Worm (Caenorhabditis elegans) whole organism, late embryonic: ENCODE measurements around the gene K04A8.1.
A peak's percentile ranks its signal among the peaks of the same experiment; 100 is the strongest.
"Not testable (repeated sequence)": the region's sequence is repeated elsewhere in the genome, so short reads cannot be mapped to it uniquely, and the experiment has no call there.

ENCODE experiments used
- K02D7.2 ChIP-seq: sonication (generic microtip); optimal IDR thresholded peaks from 2 replicates; lab custom pipeline; 2017; ENCODE audit warnings: mild to moderate bottlenecking, missing genetic modification characterization, missing compliant biosample characterization
- K09A11.1 ChIP-seq: sonication (generic microtip); optimal IDR thresholded peaks from 2 replicates; lab custom pipeline; 2017; ENCODE audit warnings: antibody characterized with exemption, mild to moderate bottlenecking, missing genetic modification characterization, missing compliant biosample characterization; ENCODE audit not compliant: insufficient read depth
- ahr-1 ChIP-seq: sonication (generic microtip); optimal IDR thresholded peaks from 2 replicates; lab custom pipeline; 2016; ENCODE audit warnings: missing genetic modification characterization, missing compliant biosample characterization
- ceh-14 ChIP-seq: sonication (generic microtip); optimal IDR thresholded peaks from 2 replicates; lab custom pipeline; 2016; ENCODE audit warnings: missing genotype, missing genetic modification characterization, missing compliant biosample characterization
- ceh-19 ChIP-seq: fragments of 200-800 bp; sonication (Bioruptor generic); optimal IDR thresholded peaks from 2 replicates; lab custom pipeline; 2018; ENCODE audit warnings: mild to moderate bottlenecking, missing genetic modification characterization, missing compliant biosample characterization
- ceh-22 ChIP-seq: sonication (generic microtip); optimal IDR thresholded peaks from 2 replicates; lab custom pipeline; 2017; ENCODE audit warnings: missing biosample characterization, missing genetic modification characterization
- ceh-24 ChIP-seq: sonication (generic microtip); optimal IDR thresholded peaks from 2 replicates; lab custom pipeline; 2016; ENCODE audit warnings: mild to moderate bottlenecking, missing genetic modification characterization, missing compliant biosample characterization
- ceh-34 ChIP-seq: sonication (generic microtip); optimal IDR thresholded peaks from 2 replicates; lab custom pipeline; 2016; ENCODE audit warnings: mild to moderate bottlenecking, missing genetic modification characterization, missing compliant biosample characterization
- che-1 ChIP-seq: sonication (generic microtip); optimal IDR thresholded peaks from 2 replicates; lab custom pipeline; 2016; ENCODE audit warnings: mild to moderate bottlenecking, missing genetic modification characterization, missing compliant biosample characterization
- dve-1 ChIP-seq: sonication (generic microtip); optimal IDR thresholded peaks from 2 replicates; lab custom pipeline; 2017; ENCODE audit warnings: antibody characterized with exemption, mild to moderate bottlenecking, missing genetic modification characterization, missing compliant biosample characterization
- elt-2 ChIP-seq: sonication (generic microtip); optimal IDR thresholded peaks from 2 replicates; lab custom pipeline; 2016; ENCODE audit warnings: missing genetic modification reagents, missing genetic modification characterization, missing compliant biosample characterization
- ets-4 ChIP-seq: sonication (generic microtip); optimal IDR thresholded peaks from 2 replicates; lab custom pipeline; 2016; ENCODE audit warnings: missing genetic modification characterization, missing compliant biosample characterization
- eyg-1 ChIP-seq: sonication (generic microtip); optimal IDR thresholded peaks from 2 replicates; lab custom pipeline; 2016; ENCODE audit warnings: missing genotype, missing genetic modification characterization, missing compliant biosample characterization
- fkh-6 ChIP-seq: sonication (generic microtip); optimal IDR thresholded peaks from 2 replicates; lab custom pipeline; 2016; ENCODE audit warnings: missing genetic modification characterization, missing compliant biosample characterization
- gmeb-2 ChIP-seq: sonication (generic microtip); optimal IDR thresholded peaks from 2 replicates; lab custom pipeline; 2016; ENCODE audit warnings: missing genetic modification characterization, inconsistent platforms, missing compliant biosample characterization
- hlh-13 ChIP-seq: fragments of 200-800 bp; sonication (Bioruptor generic); optimal IDR thresholded peaks from 2 replicates; lab custom pipeline; 2018; ENCODE audit warnings: mild to moderate bottlenecking, missing genetic modification characterization, missing compliant biosample characterization
- hlh-30 ChIP-seq: sonication (generic microtip); optimal IDR thresholded peaks from 2 replicates; lab custom pipeline; 2017; ENCODE audit warnings: antibody characterized with exemption, missing genetic modification characterization, missing compliant biosample characterization; ENCODE audit not compliant: insufficient read depth
- hlh-8 ChIP-seq: sonication (generic microtip); optimal IDR thresholded peaks from 2 replicates; lab custom pipeline; 2016; ENCODE audit warnings: missing genotype, missing genetic modification characterization, missing compliant biosample characterization
- lim-6 ChIP-seq: sonication (generic microtip); optimal IDR thresholded peaks from 2 replicates; lab custom pipeline; 2016; ENCODE audit warnings: missing genetic modification characterization, missing compliant biosample characterization
- madf-2 ChIP-seq: sonication (generic microtip); optimal IDR thresholded peaks from 2 replicates; lab custom pipeline; 2017; ENCODE audit warnings: missing genetic modification characterization, missing compliant biosample characterization
- nfya-1 ChIP-seq: sonication (generic microtip); optimal IDR thresholded peaks from 2 replicates; lab custom pipeline; 2017; ENCODE audit warnings: missing genetic modification characterization, mild to moderate bottlenecking, missing compliant biosample characterization, antibody characterized with exemption, moderate library complexity
- nhr-11 ChIP-seq: fragments of 150-350 bp; optimal IDR thresholded peaks from 2 replicates; lab custom pipeline; 2014; ENCODE audit warnings: missing biosample characterization, missing genetic modification characterization
- nhr-232 ChIP-seq: sonication (generic microtip); optimal IDR thresholded peaks from 2 replicates; lab custom pipeline; 2016; ENCODE audit warnings: missing genetic modification characterization, missing compliant biosample characterization
- npax-4 ChIP-seq: sonication (generic microtip); optimal IDR thresholded peaks from 2 replicates; lab custom pipeline; 2016; ENCODE audit warnings: missing genetic modification characterization, missing compliant biosample characterization
- pag-3 ChIP-seq: sonication (generic microtip); optimal IDR thresholded peaks from 2 replicates; lab custom pipeline; 2016; ENCODE audit warnings: missing compliant biosample characterization, missing genetic modification characterization, borderline replicate concordance
- pat-9 ChIP-seq: fragments of 200-800 bp; sonication (Bioruptor generic); optimal IDR thresholded peaks from 2 replicates; lab custom pipeline; 2018; ENCODE audit warnings: mild to moderate bottlenecking, missing genetic modification characterization, moderate library complexity, missing compliant biosample characterization
- pha-4 ChIP-seq: fragments of 150-350 bp; optimal IDR thresholded peaks from 2 replicates; lab custom pipeline; 2018; ENCODE audit warnings: missing biosample characterization, missing genetic modification reagents, missing genetic modification characterization
- pros-1 ChIP-seq: fragments of 150-350 bp; optimal IDR thresholded peaks from 2 replicates; lab custom pipeline; 2014; ENCODE audit warnings: missing biosample characterization, missing genetic modification reagents, missing genetic modification characterization
- sdc-2 ChIP-seq: sonication (generic microtip); optimal IDR thresholded peaks from 2 replicates; lab custom pipeline; 2016; ENCODE audit warnings: missing genotype, missing genetic modification characterization, missing compliant biosample characterization
- syd-9 ChIP-seq: sonication (generic microtip); optimal IDR thresholded peaks from 2 replicates; lab custom pipeline; 2016; ENCODE audit warnings: mild to moderate bottlenecking, missing genetic modification characterization, moderate library complexity, missing compliant biosample characterization
- tbx-2 ChIP-seq: sonication (generic microtip); optimal IDR thresholded peaks from 2 replicates; lab custom pipeline; 2016; ENCODE audit warnings: missing genetic modification characterization, missing compliant biosample characterization
- unc-42 ChIP-seq: sonication (generic microtip); optimal IDR thresholded peaks from 2 replicates; lab custom pipeline; 2016; ENCODE audit warnings: missing genotype, missing genetic modification characterization, missing compliant biosample characterization
- unc-55 ChIP-seq: sonication (generic microtip); optimal IDR thresholded peaks from 2 replicates; lab custom pipeline; 2017; ENCODE audit warnings: missing biosample characterization, missing genetic modification reagents, missing genetic modification characterization
- unc-86 ChIP-seq: sonication (generic microtip); optimal IDR thresholded peaks from 2 replicates; lab custom pipeline; 2016; ENCODE audit warnings: missing genetic modification characterization, missing compliant biosample characterization
- zip-5 ChIP-seq: sonication (generic microtip); optimal IDR thresholded peaks from 2 replicates; lab custom pipeline; 2016; ENCODE audit warnings: missing genetic modification characterization, missing compliant biosample characterization
- ztf-16 ChIP-seq: sonication (generic microtip); optimal IDR thresholded peaks from 2 replicates; lab custom pipeline; 2017; ENCODE audit warnings: missing genetic modification characterization, missing compliant biosample characterization

K04A8.1 gene

ce11 chrV:6575406-6576130, 9.4 kb downstream of the K04A8.1 start, which contains the start of gene fut-2:
Gene fut-2, minus strand, starts transcription at chrV:6575890.
- TF ChIP-seq elt-2 (tag; lab: Kevin White, UChicago): peak; percentile 79
- no peak for TF ChIP-seq ceh-22 (tag; lab: Kevin White, UChicago)

- TF ChIP-seq pros-1 (no peak), gmeb-2 (tag; lab: Kevin White, UChicago) (no peak), ceh-24 (tag; lab: Kevin White, UChicago) (no peak), pat-9 (tag; lab: Kevin White, UChicago) (no peak), nhr-232 (tag; lab: Kevin White, UChicago) (no peak), hlh-13 (GFP tag; lab: Kevin White, UChicago) (no peak), K09A11.1 (tag; lab: Kevin White, UChicago) (no peak), ahr-1 (tag; lab: Kevin White, UChicago) (no peak)
Measured at ce11 chrV:6576567-6576966, 10.4 kb downstream of the K04A8.1 start, which contains the start of gene EGAP9.4. Gene EGAP9.4, plus strand, starts transcription at chrV:6576867.

ce11 chrV:6579992-6580391, 13.9 kb downstream of the K04A8.1 start, which contains the start of gene EGAP9.3:
Gene EGAP9.3, minus strand, starts transcription at chrV:6580122.
- no peak for TF ChIP-seq K02D7.2 (tag; lab: Kevin White, UChicago)
- TF ChIP-seq ceh-34 (tag; lab: Kevin White, UChicago): no peak
- no peak for TF ChIP-seq ceh-19 (GFP tag; lab: Kevin White, UChicago)
- no peak for TF ChIP-seq ets-4 (tag; lab: Kevin White, UChicago)
- no peak for TF ChIP-seq unc-86
- no peak for TF ChIP-seq hlh-13 (GFP tag; lab: Kevin White, UChicago)
- no peak for TF ChIP-seq lim-6 (tag; lab: Kevin White, UChicago)
- TF ChIP-seq nhr-11 (tag; lab: Kevin White, UChicago): no peak
- no peak for TF ChIP-seq hlh-8 (tag; lab: Kevin White, UChicago)
- TF ChIP-seq che-1 (tag; lab: Kevin White, UChicago): no peak
- no peak for TF ChIP-seq sdc-2 (tag; lab: Kevin White, UChicago)
- TF ChIP-seq nfya-1: no peak
- TF ChIP-seq gmeb-2 (tag; lab: Kevin White, UChicago): no peak
- TF ChIP-seq syd-9 (tag; lab: Kevin White, UChicago): no peak
- no peak for TF ChIP-seq pha-4 (tag; lab: Kevin White, UChicago)
- no peak for TF ChIP-seq ceh-14 (tag; lab: Kevin White, UChicago)
- TF ChIP-seq fkh-6 (tag; lab: Kevin White, UChicago): no peak
- no peak for TF ChIP-seq hlh-30 (tag; lab: Kevin White, UChicago)
- TF ChIP-seq unc-42: no peak
- TF ChIP-seq, all 69 proteins: peak for 0

DNA sequence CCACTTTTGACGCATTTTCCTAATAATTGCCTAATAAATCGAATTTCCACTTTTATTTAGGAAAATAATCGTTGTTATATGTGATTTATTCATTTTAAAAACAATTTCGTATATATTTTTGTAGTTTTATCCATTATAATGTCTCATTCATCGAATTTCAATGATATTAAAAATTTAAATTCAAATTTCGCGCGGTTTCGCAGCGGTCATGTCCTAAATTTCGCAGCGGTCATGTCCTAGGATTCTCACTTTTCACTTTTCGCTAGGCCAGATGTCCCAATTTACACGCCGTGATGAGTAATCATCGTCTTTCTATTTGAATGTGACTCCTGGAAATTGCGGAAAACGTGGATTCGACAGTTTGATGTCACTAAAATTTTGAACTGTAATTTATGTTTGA, 15.6 kb downstream of the K04A8.1 start, which contains the start of gene ZK1055.4:
ZK1055.4 (plus strand) TSS at position 301 of the 400 bp plus-strand sequence.
- not testable (repeated sequence) for TF ChIP-seq nhr-11 (tag; lab: Kevin White, UChicago); fkh-6 (tag; lab: Kevin White, UChicago); ceh-19 (GFP tag; lab: Kevin White, UChicago)
- TF ChIP-seq, all 69 proteins: peak for 0; not testable (repeated sequence) for 69

- TF ChIP-seq dve-1 (tag; lab: Kevin White, UChicago) (no peak), lim-6 (tag; lab: Kevin White, UChicago) (no peak), pros-1 (no peak), nfya-1 (no peak), sdc-2 (tag; lab: Kevin White, UChicago) (no peak), eyg-1 (tag; lab: Kevin White, UChicago) (no peak), nhr-232 (tag; lab: Kevin White, UChicago) (no peak), madf-2 (tag; lab: Kevin White, UChicago) (no peak), npax-4 (tag; lab: Kevin White, UChicago) (no peak), zip-5 (tag; lab: Kevin White, UChicago) (no peak), gmeb-2 (tag; lab: Kevin White, UChicago) (no peak), tbx-2 (tag; lab: Kevin White, UChicago) (no peak), ztf-16 (tag; lab: Kevin White, UChicago) (no peak), syd-9 (tag; lab: Kevin White, UChicago) (no peak), pag-3 (tag; lab: Kevin White, UChicago) (no peak), unc-55 (no peak), ceh-34 (tag; lab: Kevin White, UChicago) (no peak)
Measured at ce11 chrV:6590283-6590682, 24.1 kb downstream of the K04A8.1 start, which contains the start of gene ZK1055.2. Gene ZK1055.2, plus strand, starts transcription at chrV:6590583.
